Worm (Caenorhabditis elegans): ENCODE results near the gene T21D12.11.

ce11 chrIV:283347-283746, 14.1 kb downstream of the T21D12.11 start, which contains the start of gene best-19:
- TF ChIP-seq mep-1 (tag; optimal IDR thresholded peaks at IDR 0.05) (no peak), mdl-1 (tag; optimal IDR thresholded peaks at IDR 0.05) (no peak), sox-4 (tag; optimal IDR thresholded peaks at IDR 0.05) (no peak)
